Worm (Caenorhabditis elegans) whole organism, L4 larva: Measurements from ENCODE around the gene ckr-2.

Source experiments
- ZK337.2 ChIP-seq: fragments of 200-800 bp; sonication (Bioruptor generic); IDR thresholded peaks from 2 replicates; pipeline ENCODE4 v1.3.6; 2022; ENCODE audit warnings: missing genetic modification reagents, missing genetic modification characterization, missing compliant biosample characterization
- ceh-44 ChIP-seq: fragments of 200-800 bp; sonication (Bioruptor generic); IDR thresholded peaks from 2 replicates; pipeline ENCODE4 v1.3.6; 2022; ENCODE audit warnings: missing genetic modification reagents, missing genetic modification characterization, missing compliant biosample characterization
- ceh-82 ChIP-seq: sonication (generic microtip); optimal IDR thresholded peaks from 2 replicates; lab custom pipeline; 2017; ENCODE audit warnings: missing biosample characterization, missing genetic modification characterization
- egl-27 ChIP-seq: sonication (generic microtip); optimal IDR thresholded peaks from 3 replicates; lab custom pipeline; 2017; ENCODE audit warnings: missing biosample characterization, missing genetic modification reagents, missing genetic modification characterization
- egl-43 ChIP-seq: fragments of 200-800 bp; sonication (Bioruptor generic); IDR thresholded peaks from 2 replicates; pipeline ENCODE4 v1.3.6; 2022; ENCODE audit warnings: missing genetic modification reagents, missing genetic modification characterization, missing compliant biosample characterization
- fkh-10 ChIP-seq: fragments of 150-350 bp; optimal IDR thresholded peaks from 2 replicates; lab custom pipeline; 2014; ENCODE audit warnings: missing biosample characterization, missing genetic modification reagents, missing genetic modification characterization
- fos-1 ChIP-seq: fragments of 150-350 bp; optimal IDR thresholded peaks from 2 replicates; lab custom pipeline; 2014; ENCODE audit warnings: missing biosample characterization, missing genetic modification characterization
- nhr-6 ChIP-seq: fragments of 150-350 bp; optimal IDR thresholded peaks from 2 replicates; lab custom pipeline; 2014; ENCODE audit warnings: missing biosample characterization, missing genetic modification characterization
- snpc-1.2 ChIP-seq: fragments of 200-800 bp; sonication (Bioruptor generic); IDR thresholded peaks from 2 replicates; pipeline ENCODE4 v1.3.6; 2022; ENCODE audit warnings: missing genetic modification reagents, missing genetic modification characterization, missing compliant biosample characterization
- snpc-4 ChIP-seq: fragments of 150-350 bp; optimal IDR thresholded peaks from 2 replicates; lab custom pipeline; 2014; ENCODE audit warnings: missing biosample characterization, missing genetic modification characterization

- TF ChIP-seq ZK337.2 (GFP tag; lab: Robert Waterston, UW): no peak
- TF ChIP-seq ceh-44 (GFP tag; lab: Robert Waterston, UW): no peak
- no peak for TF ChIP-seq nhr-6
- no peak for TF ChIP-seq egl-43 (GFP tag; lab: Robert Waterston, UW)
- no peak for TF ChIP-seq fkh-10 (GFP tag; lab: Kevin White, UChicago)
- no peak for TF ChIP-seq snpc-4 (tag; lab: Kevin White, UChicago)
- TF ChIP-seq fos-1 (tag; lab: Kevin White, UChicago): no peak
- no peak for TF ChIP-seq egl-27
- no peak for TF ChIP-seq snpc-1.2 (GFP tag; lab: Robert Waterston, UW)
- no peak for TF ChIP-seq ceh-82
These were observed 38.7 kb upstream of the ckr-2 start for ce11 chrIII:2060068-2060467.
